Worm (Caenorhabditis elegans): Measurements from ENCODE around the gene nhr-66.
A peak's percentile ranks its signal among the peaks of the same experiment; 100 is the strongest.

The nhr-66 gene

DNA sequence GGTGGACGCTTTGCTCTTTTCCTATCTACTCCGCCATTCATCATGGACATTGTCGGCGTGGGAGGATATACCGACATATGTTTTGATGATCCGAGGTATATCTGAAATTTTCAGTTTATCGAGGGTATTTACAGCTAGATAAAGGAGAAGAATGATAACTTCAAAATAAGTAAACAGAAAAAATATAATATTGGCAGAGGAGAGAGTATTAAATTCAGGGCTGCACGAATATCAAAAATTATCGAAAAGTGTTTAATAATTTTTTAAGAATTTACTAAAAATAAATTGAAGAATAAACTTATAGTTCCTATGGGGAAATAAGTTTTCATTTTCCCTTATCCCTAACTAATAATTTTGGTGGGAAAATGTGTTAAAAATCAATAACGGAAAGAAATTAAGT lies 37.6 kb downstream of the nhr-66 start, which contains the start of gene wsp-1:
wsp-1 (minus strand) TSS at position 101 of the 400 bp plus-strand sequence.
- TF ChIP-seq unc-62 (GFP tag; optimal IDR thresholded peaks at IDR 0.05) = no peak
- no peak for TF ChIP-seq elt-3 (tag; optimal IDR thresholded peaks at IDR 0.05)
- TF ChIP-seq nhr-76 (tag; optimal IDR thresholded peaks at IDR 0.05) = no peak
- TF ChIP-seq daf-12 (tag; optimal IDR thresholded peaks at IDR 0.05) = no peak
- TF ChIP-seq lin-39 (tag; optimal IDR thresholded peaks at IDR 0.05) = no peak
- no peak for TF ChIP-seq fos-1 (tag; optimal IDR thresholded peaks at IDR 0.05)
- TF ChIP-seq ztf-11 (tag; optimal IDR thresholded peaks at IDR 0.05) = no peak
- no peak for TF ChIP-seq elt-2 (tag; optimal IDR thresholded peaks at IDR 0.05)
- TF ChIP-seq nhr-11 (tag; optimal IDR thresholded peaks at IDR 0.05) = no peak
- no peak for TF ChIP-seq ceh-9 (tag; optimal IDR thresholded peaks at IDR 0.05)
- no peak for TF ChIP-seq pqm-1 (tag; optimal IDR thresholded peaks at IDR 0.05)
- TF ChIP-seq egl-5 (tag; optimal IDR thresholded peaks at IDR 0.05) = no peak
- no peak for TF ChIP-seq nhr-237 (tag; optimal IDR thresholded peaks at IDR 0.05)
- no peak for TF ChIP-seq nhr-12 (tag; optimal IDR thresholded peaks at IDR 0.05)
- no peak for TF ChIP-seq snpc-4 (tag; optimal IDR thresholded peaks at IDR 0.05)
- TF ChIP-seq mml-1 (tag; optimal IDR thresholded peaks at IDR 0.05) = no peak
- no peak for TF ChIP-seq ceh-82 (tag; optimal IDR thresholded peaks at IDR 0.05)
- no peak for TF ChIP-seq mdl-1 (tag; optimal IDR thresholded peaks at IDR 0.05)

- TF ChIP-seq ceh-82 (tag; optimal IDR thresholded peaks at IDR 0.05) = no peak
- TF ChIP-seq lsy-12 (tag; optimal IDR thresholded peaks at IDR 0.05) = no peak
- no peak for TF ChIP-seq fos-1 (tag; optimal IDR thresholded peaks at IDR 0.05)
- no peak for TF ChIP-seq nfya-1 (tag; optimal IDR thresholded peaks at IDR 0.05; ENCODE audit: insufficient read depth)
- no peak for TF ChIP-seq ZK546.5 (tag; optimal IDR thresholded peaks at IDR 0.05)
- TF ChIP-seq lin-39 (tag; optimal IDR thresholded peaks at IDR 0.05) = no peak
Measured at ce11 chrIV:8192878-8193277, 43.5 kb downstream of the nhr-66 start.

DNA sequence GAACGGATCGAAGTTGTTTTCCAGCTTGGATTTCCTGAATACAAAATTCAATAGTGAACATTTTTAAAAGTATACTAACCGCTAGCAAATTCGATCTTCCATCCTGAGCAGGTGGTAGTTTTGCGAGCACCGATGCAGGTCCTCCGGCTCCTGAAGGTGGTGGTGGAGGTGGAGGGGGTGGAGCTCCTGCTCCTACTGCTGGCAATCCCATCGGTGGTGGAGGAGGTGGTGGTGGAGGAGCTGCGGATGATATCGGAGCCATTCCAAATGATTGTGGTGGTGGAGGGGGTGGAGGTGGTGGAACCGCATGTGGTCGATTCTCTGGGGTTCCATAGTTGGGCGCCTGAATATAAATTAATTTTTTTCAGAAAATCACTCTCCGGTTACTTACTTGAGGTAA lies 46.7 kb downstream of the nhr-66 start:
- no peak for TF ChIP-seq nhr-43 (tag; optimal IDR thresholded peaks at IDR 0.05; ENCODE audit: poor library complexity, severe bottlenecking)
- no peak for TF ChIP-seq egl-5 (tag; optimal IDR thresholded peaks at IDR 0.05)
- no peak for TF ChIP-seq elt-3 (tag; optimal IDR thresholded peaks at IDR 0.05)
- no peak for TF ChIP-seq nhr-67 (tag; optimal IDR thresholded peaks at IDR 0.05)
- no peak for TF ChIP-seq nhr-23 (tag; optimal IDR thresholded peaks at IDR 0.05)
- TF ChIP-seq mdl-1 (tag; optimal IDR thresholded peaks at IDR 0.05) = no peak
- TF ChIP-seq skn-1 (tag; optimal IDR thresholded peaks at IDR 0.05) = no peak
- TF ChIP-seq snpc-4 (tag; optimal IDR thresholded peaks at IDR 0.05) = no peak
- TF ChIP-seq ceh-9 (tag; optimal IDR thresholded peaks at IDR 0.05) = no peak
- no peak for TF ChIP-seq ZK546.5 (tag; optimal IDR thresholded peaks at IDR 0.05)
- TF ChIP-seq jun-1 (tag; optimal IDR thresholded peaks at IDR 0.05) = no peak

DNA sequence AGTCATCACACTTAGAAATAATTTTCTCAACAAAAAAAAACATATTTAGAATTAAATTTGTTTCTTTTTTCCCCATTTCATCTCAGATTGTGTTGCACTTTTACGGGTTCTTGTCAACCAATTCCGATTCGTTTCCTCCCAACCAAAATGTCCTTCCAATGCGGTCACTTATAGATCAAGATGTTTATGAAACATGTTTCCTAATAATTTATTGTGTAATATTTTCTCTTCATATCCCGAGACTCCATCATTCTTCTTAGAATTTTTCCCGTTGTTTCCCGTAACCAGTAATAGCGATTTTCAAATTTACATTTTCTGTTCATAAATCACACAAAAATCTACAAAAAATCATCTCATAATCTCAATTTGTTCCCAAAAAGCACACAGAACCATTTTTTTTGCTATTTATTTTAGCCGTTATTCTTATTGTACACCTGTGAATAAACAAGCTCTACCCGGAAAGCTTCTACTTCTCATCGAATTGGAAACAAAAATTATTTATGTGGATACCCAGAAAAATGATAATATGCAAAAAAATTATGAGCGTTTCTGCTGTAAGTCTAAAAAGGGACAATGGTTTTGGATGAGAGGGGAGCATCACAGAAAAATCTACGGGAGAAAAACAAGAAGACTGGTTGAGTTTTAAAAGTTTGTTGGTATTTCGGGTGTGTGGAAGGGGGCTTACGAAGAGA lies 47.8 kb downstream of the nhr-66 start:
- no peak for TF ChIP-seq jun-1 (tag; optimal IDR thresholded peaks at IDR 0.05)
- no peak for TF ChIP-seq mdl-1 (tag; optimal IDR thresholded peaks at IDR 0.05)
- no peak for TF ChIP-seq nhr-76 (tag; optimal IDR thresholded peaks at IDR 0.05)
- TF ChIP-seq daf-12 (tag; optimal IDR thresholded peaks at IDR 0.05) = no peak
- TF ChIP-seq nhr-67 (tag; optimal IDR thresholded peaks at IDR 0.05) = no peak
- no peak for TF ChIP-seq hmg-11 (tag; optimal IDR thresholded peaks at IDR 0.05)
- TF ChIP-seq nhr-237 (tag; optimal IDR thresholded peaks at IDR 0.05) = no peak
- TF ChIP-seq ceh-82 (tag; optimal IDR thresholded peaks at IDR 0.05) = no peak

- TF ChIP-seq nhr-23 (tag; optimal IDR thresholded peaks at IDR 0.05) (no peak), nhr-11 (tag; optimal IDR thresholded peaks at IDR 0.05) (peak; percentile 28), ztf-4 (tag; optimal IDR thresholded peaks at IDR 0.05) (no peak), eor-1 (tag; optimal IDR thresholded peaks at IDR 0.05) (no peak), nhr-28 (tag; optimal IDR thresholded peaks at IDR 0.05) (no peak), daf-12 (tag; optimal IDR thresholded peaks at IDR 0.05) (no peak), lin-15B (tag; optimal IDR thresholded peaks at IDR 0.05) (no peak), nhr-43 (tag; optimal IDR thresholded peaks at IDR 0.05; ENCODE audit: poor library complexity, severe bottlenecking) (no peak), nhr-67 (tag; optimal IDR thresholded peaks at IDR 0.05) (no peak), egl-27 (tag; optimal IDR thresholded peaks at IDR 0.05) (no peak), fos-1 (tag; optimal IDR thresholded peaks at IDR 0.05) (no peak), mdl-1 (tag; optimal IDR thresholded peaks at IDR 0.05) (no peak), lin-39 (tag; optimal IDR thresholded peaks at IDR 0.05) (peak; percentile 48), nfya-1 (tag; optimal IDR thresholded peaks at IDR 0.05; ENCODE audit: insufficient read depth) (peak; percentile 85), snpc-4 (tag; optimal IDR thresholded peaks at IDR 0.05) (peak; percentile 17), pqm-1 (tag; optimal IDR thresholded peaks at IDR 0.05) (no peak), ama-1 (optimal IDR thresholded peaks at IDR 0.05) (no peak), aly-2 (tag; optimal IDR thresholded peaks at IDR 0.05) (no peak), tbx-2 (tag; optimal IDR thresholded peaks at IDR 0.05) (peak; percentile 20), nhr-76 (tag; optimal IDR thresholded peaks at IDR 0.05) (no peak), ceh-28 (tag; optimal IDR thresholded peaks at IDR 0.05) (no peak), pha-4 (tag; optimal IDR thresholded peaks at IDR 0.05) (no peak), lsy-12 (tag; optimal IDR thresholded peaks at IDR 0.05) (no peak), elt-2 (tag; optimal IDR thresholded peaks at IDR 0.05) (no peak), ceh-82 (tag; optimal IDR thresholded peaks at IDR 0.05) (no peak), R02D3.7 (tag; optimal IDR thresholded peaks at IDR 0.05) (no peak), ZK546.5 (tag; optimal IDR thresholded peaks at IDR 0.05) (no peak), skn-1 (tag; optimal IDR thresholded peaks at IDR 0.05) (no peak), jun-1 (tag; optimal IDR thresholded peaks at IDR 0.05) (no peak), nhr-77 (tag; optimal IDR thresholded peaks at IDR 0.05) (no peak), hmg-11 (tag; optimal IDR thresholded peaks at IDR 0.05) (peak; percentile 90), nhr-25 (tag; optimal IDR thresholded peaks at IDR 0.05) (no peak), ztf-11 (tag; optimal IDR thresholded peaks at IDR 0.05) (no peak), nhr-237 (tag; optimal IDR thresholded peaks at IDR 0.05) (no peak)
Measured at ce11 chrIV:8183313-8183712, 53.1 kb downstream of the nhr-66 start.
